In genomic region chrII:7478487-7479234, ce11 we compare ENCODE assay signal across 4 worm cellular contexts.
TF ChIP-seq lines count a peak whose summit lies in the region.

aka-1 (minus strand) TSS chrII:7478537.
ubc-6 (plus strand) TSS chrII:7479187.

TF ChIP-seq in whole organism, L2 larva, 48 proteins besides CTCF, POLR2A, EP300 and RAD21 (continued from another document):
- TF ChIP-seq gmeb-1 (tag; optimal IDR thresholded peaks at IDR 0.05; lab: Kevin White, UChicago), result peak; percentile 72
- no peak for TF ChIP-seq dmd-4 (tag; optimal IDR thresholded peaks at IDR 0.05; lab: Kevin White, UChicago)
- TF ChIP-seq ztf-1 (GFP tag; conservative IDR thresholded peaks at IDR 0.05; lab: Robert Waterston, UW), result no peak
- TF ChIP-seq mbf-1 (tag; optimal IDR thresholded peaks at IDR 0.05; lab: Kevin White, UChicago), result no peak
- peak; percentile 28 for TF ChIP-seq nhr-77 (tag; optimal IDR thresholded peaks at IDR 0.05; lab: Kevin White, UChicago)
- no peak for TF ChIP-seq lin-39 (tag; optimal IDR thresholded peaks at IDR 0.05; lab: Kevin White, UChicago)
- TF ChIP-seq nhr-25 (tag; optimal IDR thresholded peaks at IDR 0.05; lab: Kevin White, UChicago), result peak; percentile 83
- TF ChIP-seq sem-4 (tag; optimal IDR thresholded peaks at IDR 0.05; lab: Kevin White, UChicago), result peak; percentile 80
- TF ChIP-seq skn-1 (tag; optimal IDR thresholded peaks at IDR 0.05; lab: Kevin White, UChicago), result no peak
- no peak for TF ChIP-seq aly-2 (tag; optimal IDR thresholded peaks at IDR 0.05; lab: Kevin White, UChicago)
- TF ChIP-seq nhr-129 (tag; optimal IDR thresholded peaks at IDR 0.05; lab: Kevin White, UChicago), result peak; percentile 84
- TF ChIP-seq unc-62 (GFP tag; optimal IDR thresholded peaks at IDR 0.05; lab: Kevin White, UChicago), result no peak
- TF ChIP-seq nhr-10 (tag; optimal IDR thresholded peaks at IDR 0.05; lab: Kevin White, UChicago), result no peak
- TF ChIP-seq nhr-11 (tag; optimal IDR thresholded peaks at IDR 0.05; lab: Kevin White, UChicago), result no peak
- TF ChIP-seq unc-39 (tag; optimal IDR thresholded peaks at IDR 0.05; lab: Kevin White, UChicago), result no peak
- peak; percentile 47 for TF ChIP-seq blmp-1 (tag; optimal IDR thresholded peaks at IDR 0.05; lab: Kevin White, UChicago; ENCODE audit: insufficient read depth)
- TF ChIP-seq lin-11 (tag; optimal IDR thresholded peaks at IDR 0.05; lab: Kevin White, UChicago), result peak; percentile 89
- TF ChIP-seq C34F6.9 (tag; optimal IDR thresholded peaks at IDR 0.05; lab: Kevin White, UChicago), result peak; percentile 81
- TF ChIP-seq elt-1 (tag; optimal IDR thresholded peaks at IDR 0.05; lab: Kevin White, UChicago), result no peak
- TF ChIP-seq ceh-82 (tag; optimal IDR thresholded peaks at IDR 0.05; lab: Kevin White, UChicago), result no peak
- TF ChIP-seq lin-13 (GFP tag; optimal IDR thresholded peaks at IDR 0.05; lab: Kevin White, UChicago), result peak; percentile 78
- peak; percentile 80 for TF ChIP-seq unc-55 (GFP tag; optimal IDR thresholded peaks at IDR 0.05; lab: Kevin White, UChicago)
- peak; percentile 68 for TF ChIP-seq fos-1 (tag; optimal IDR thresholded peaks at IDR 0.05; lab: Kevin White, UChicago)
- TF ChIP-seq zag-1 (tag; optimal IDR thresholded peaks at IDR 0.05; lab: Kevin White, UChicago), result peak; percentile 37
- TF ChIP-seq ztf-11 (tag; optimal IDR thresholded peaks at IDR 0.05; lab: Kevin White, UChicago), result no peak
- no peak for TF ChIP-seq alr-1 (tag; optimal IDR thresholded peaks at IDR 0.05; lab: Kevin White, UChicago)

TF ChIP-seq in whole organism, L4 larva, 104 proteins besides CTCF, POLR2A, EP300 and RAD21 (continued from another document and continues in another):
- TF ChIP-seq spr-3 (GFP tag; optimal IDR thresholded peaks at IDR 0.05; lab: Kevin White, UChicago) (peak; percentile 32), unc-130 (GFP tag; optimal IDR thresholded peaks at IDR 0.05; lab: Kevin White, UChicago) (peak; percentile 94), hlh-11 (tag; optimal IDR thresholded peaks at IDR 0.05; lab: Kevin White, UChicago) (peak; percentile 98), mes-2 (tag; optimal IDR thresholded peaks at IDR 0.05; lab: Kevin White, UChicago; ENCODE audit: poor library complexity, severe bottlenecking) (peak; percentile 78), ceh-62 (tag; optimal IDR thresholded peaks at IDR 0.05; lab: Kevin White, UChicago) (no peak), mxl-3 (GFP tag; optimal IDR thresholded peaks at IDR 0.05; lab: Kevin White, UChicago) (peak; percentile 83), ctbp-1 (GFP tag; IDR thresholded peaks at IDR 0.05; lab: Robert Waterston, UW) (peak; percentile 95), Y48G9A.11 (GFP tag; IDR thresholded peaks at IDR 0.05; lab: Robert Waterston, UW) (peak; percentile 90), nhr-77 (tag; optimal IDR thresholded peaks at IDR 0.05; lab: Kevin White, UChicago) (peak; percentile 61), aly-2 (tag; optimal IDR thresholded peaks at IDR 0.05; lab: Kevin White, UChicago) (no peak), Y105C5A.15 (GFP tag; IDR thresholded peaks at IDR 0.05; lab: Robert Waterston, UW) (peak; percentile 68; the same call in 1 of the 2 replicates), nhr-42 (GFP tag; IDR thresholded peaks at IDR 0.05; lab: Robert Waterston, UW) (peak; percentile 94), dmd-9 (GFP tag; IDR thresholded peaks at IDR 0.05; lab: Robert Waterston, UW) (peak; percentile 89), zfp-2 (tag; optimal IDR thresholded peaks at IDR 0.05; lab: Kevin White, UChicago) (peak; percentile 60), zfp-3 (GFP tag; conservative IDR thresholded peaks at IDR 0.05; lab: Robert Waterston, UW) (peak; percentile 81), nhr-25 (tag; optimal IDR thresholded peaks at IDR 0.05; lab: Kevin White, UChicago; ENCODE audit: borderline replicate concordance, insufficient read depth) (peak; percentile 34), ceh-82 (tag; optimal IDR thresholded peaks at IDR 0.05; lab: Kevin White, UChicago) (no peak), lin-1 (GFP tag; IDR thresholded peaks at IDR 0.05; lab: Robert Waterston, UW) (peak; percentile 87), Y5F2A.4 (GFP tag; optimal IDR thresholded peaks at IDR 0.05; lab: Kevin White, UChicago) (peak; percentile 35), hlh-30 (tag; optimal IDR thresholded peaks at IDR 0.05; lab: Kevin White, UChicago; ENCODE audit: insufficient read depth) (peak; percentile 92), lin-13 (GFP tag; optimal IDR thresholded peaks at IDR 0.05; lab: Kevin White, UChicago) (peak; percentile 75), R02D3.7 (tag; optimal IDR thresholded peaks at IDR 0.05; lab: Kevin White, UChicago) (no peak), dve-1 (tag; optimal IDR thresholded peaks at IDR 0.05; lab: Kevin White, UChicago; ENCODE audit: insufficient read depth) (peak; percentile 91), rbr-2 (tag; optimal IDR thresholded peaks at IDR 0.05; lab: Kevin White, UChicago) (peak; percentile 93), zip-2 (tag; optimal IDR thresholded peaks at IDR 0.05; lab: Kevin White, UChicago) (peak; percentile 23), nhr-48 (tag; optimal IDR thresholded peaks at IDR 0.05; lab: Kevin White, UChicago) (peak; percentile 82), dpl-1 (GFP tag; optimal IDR thresholded peaks at IDR 0.05; lab: Kevin White, UChicago) (peak; percentile 63), lin-39 (tag; optimal IDR thresholded peaks at IDR 0.05; lab: Kevin White, UChicago) (no peak), snpc-1.2 (GFP tag; IDR thresholded peaks at IDR 0.05; lab: Robert Waterston, UW) (peak; percentile 83), nhr-28 (tag; optimal IDR thresholded peaks at IDR 0.05; lab: Kevin White, UChicago) (peak; percentile 62), nhr-41 (GFP tag; IDR thresholded peaks at IDR 0.05; lab: Robert Waterston, UW) (peak; percentile 61; the same call in 1 of the 2 replicates), pha-4 (GFP tag; IDR thresholded peaks at IDR 0.05; lab: Robert Waterston, UW) (peak; percentile 94), pha-4 (tag; optimal IDR thresholded peaks at IDR 0.05; lab: Kevin White, UChicago) (peak; percentile 44), D1046.2 (GFP tag; IDR thresholded peaks at IDR 0.05; lab: Robert Waterston, UW) (peak; percentile 94), lin-15B (tag; optimal IDR thresholded peaks at IDR 0.05; lab: Kevin White, UChicago) (no peak)

TF ChIP-seq in whole organism, late embryonic, 69 proteins besides CTCF, POLR2A, EP300 and RAD21 (continued from another document):
- TF ChIP-seq ceh-14 (tag; optimal IDR thresholded peaks at IDR 0.05; lab: Kevin White, UChicago) (peak; percentile 72), ceh-19 (GFP tag; optimal IDR thresholded peaks at IDR 0.05; lab: Kevin White, UChicago) (no peak), dve-1 (tag; optimal IDR thresholded peaks at IDR 0.05; lab: Kevin White, UChicago) (no peak), K02D7.2 (tag; optimal IDR thresholded peaks at IDR 0.05; lab: Kevin White, UChicago) (no peak), hlh-30 (tag; optimal IDR thresholded peaks at IDR 0.05; lab: Kevin White, UChicago; ENCODE audit: insufficient read depth) (peak; percentile 69), ceh-2 (tag; optimal IDR thresholded peaks at IDR 0.05; lab: Kevin White, UChicago) (peak; percentile 54), elt-2 (tag; optimal IDR thresholded peaks at IDR 0.05; lab: Kevin White, UChicago) (no peak), nfya-1 (tag; optimal IDR thresholded peaks at IDR 0.05; lab: Kevin White, UChicago) (peak; percentile 64), tbx-2 (tag; optimal IDR thresholded peaks at IDR 0.05; lab: Kevin White, UChicago) (peak; percentile 90), unc-3 (GFP tag; conservative IDR thresholded peaks at IDR 0.05; lab: Robert Waterston, UW) (0 out of 2 replicates have a peak, but pooled peaks have one; percentile 17), unc-3 (tag; optimal IDR thresholded peaks at IDR 0.05; lab: Kevin White, UChicago) (no peak), ref-2 (tag; optimal IDR thresholded peaks at IDR 0.05; lab: Kevin White, UChicago) (peak; percentile 84), odd-2 (tag; optimal IDR thresholded peaks at IDR 0.05; lab: Kevin White, UChicago) (no peak), ceh-31 (tag; optimal IDR thresholded peaks at IDR 0.05; lab: Kevin White, UChicago) (peak; percentile 93), ceh-6 (GFP tag; optimal IDR thresholded peaks at IDR 0.05; lab: Kevin White, UChicago) (peak; percentile 23), tbx-7 (tag; optimal IDR thresholded peaks at IDR 0.05; lab: Kevin White, UChicago) (peak; percentile 55), madf-2 (tag; optimal IDR thresholded peaks at IDR 0.05; lab: Kevin White, UChicago) (peak; percentile 38), sox-2 (GFP tag; IDR thresholded peaks at IDR 0.05; lab: Robert Waterston, UW) (no peak), rnt-1 (tag; optimal IDR thresholded peaks at IDR 0.05; lab: Kevin White, UChicago) (peak; percentile 86), fax-1 (tag; optimal IDR thresholded peaks at IDR 0.05; lab: Kevin White, UChicago) (peak; percentile 72), ceh-18 (tag; optimal IDR thresholded peaks at IDR 0.05; lab: Kevin White, UChicago) (peak; percentile 75), ztf-16 (tag; optimal IDR thresholded peaks at IDR 0.05; lab: Kevin White, UChicago) (peak; percentile 18), hlh-13 (GFP tag; optimal IDR thresholded peaks at IDR 0.05; lab: Kevin White, UChicago) (no peak)

TF ChIP-seq in whole organism, mixed stage, embryonic, 35 proteins besides CTCF, POLR2A, EP300 and RAD21 (continued from another document):
- TF ChIP-seq nhr-2 (tag; optimal IDR thresholded peaks at IDR 0.05; lab: Kevin White, UChicago) (no peak), unc-39 (tag; optimal IDR thresholded peaks at IDR 0.05; lab: Kevin White, UChicago) (no peak), tbx-8 (GFP tag; optimal IDR thresholded peaks at IDR 0.05; lab: Kevin White, UChicago) (no peak)
TF ChIP-seq in whole organism, mixed stage, embryonic: peak in this region for 10.
